Fruit fly (Drosophila melanogaster): ENCODE data around the gene tow.
A peak's percentile ranks its signal among the peaks of the same experiment; 100 is the strongest.

DNA sequence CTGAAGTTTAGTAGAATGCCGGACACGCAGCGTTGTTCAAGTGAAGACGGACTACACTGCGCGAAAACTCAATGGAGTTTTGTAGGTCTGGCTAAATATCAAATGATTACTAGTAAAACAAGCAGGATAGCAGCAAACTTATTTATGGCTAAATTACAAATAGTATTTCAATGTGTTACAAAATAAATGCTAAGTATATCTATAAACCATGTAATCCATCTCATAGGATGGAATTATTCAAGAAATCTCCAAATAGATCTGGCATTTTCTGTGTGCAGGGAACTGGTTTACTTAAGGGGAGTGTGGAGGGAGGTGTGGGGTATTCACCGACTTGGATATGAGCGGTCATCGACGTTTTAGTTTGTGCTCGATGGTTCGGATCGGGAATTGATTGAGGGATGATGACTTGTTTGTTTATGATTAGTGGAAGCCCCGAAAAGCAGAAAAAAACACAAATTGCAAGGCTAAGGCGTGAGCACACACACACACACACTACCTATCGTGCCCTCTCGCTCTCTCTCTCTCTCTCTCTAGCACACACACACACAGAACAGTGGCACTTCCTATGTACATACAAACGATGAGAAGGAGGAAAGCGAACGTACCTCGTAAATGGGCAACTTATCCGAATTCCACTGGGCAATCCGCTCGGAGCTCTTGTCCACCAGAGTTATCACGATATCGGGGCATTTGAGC, 21.3 kb downstream of the tow start:
- TF ChIP-seq CG32264 (GFP tag; optimal IDR thresholded peaks at IDR 0.05), result no peak
- peak; percentile 60 for TF ChIP-seq rgr (GFP tag; optimal IDR thresholded peaks at IDR 0.05)
